Fruit fly (Drosophila melanogaster) whole organism, embryonic: Measurements from ENCODE around the gene ArfGAP1.

ENCODE experiments used
- CG2120 ChIP-seq: fragments of 200-800 bp; sonication (Bioruptor generic); optimal IDR thresholded peaks from 3 replicates; lab custom pipeline; 2016; ENCODE audit warnings: missing biosample characterization, missing genetic modification characterization
- CG8478 ChIP-seq: fragments of >200 bp; optimal IDR thresholded peaks from 2 replicates; lab custom pipeline; 2018
- Drgx ChIP-seq: fragments of 200-800 bp; sonication (Bioruptor generic); IDR thresholded peaks from 2 replicates; pipeline ENCODE4 v1.3.6; 2022; ENCODE audit warnings: missing biosample characterization, missing genetic modification characterization
- Rx ChIP-seq: fragments of 200-800 bp; sonication (Bioruptor generic); IDR thresholded peaks from 2 replicates; pipeline ENCODE4 v1.3.6; 2022; ENCODE audit warnings: missing biosample characterization, missing genetic modification characterization
- pb ChIP-seq: fragments of 200-800 bp; sonication (Bioruptor generic); optimal IDR thresholded peaks from 3 replicates; lab custom pipeline; 2016; ENCODE audit warnings: missing biosample characterization, missing genetic modification characterization

DNA sequence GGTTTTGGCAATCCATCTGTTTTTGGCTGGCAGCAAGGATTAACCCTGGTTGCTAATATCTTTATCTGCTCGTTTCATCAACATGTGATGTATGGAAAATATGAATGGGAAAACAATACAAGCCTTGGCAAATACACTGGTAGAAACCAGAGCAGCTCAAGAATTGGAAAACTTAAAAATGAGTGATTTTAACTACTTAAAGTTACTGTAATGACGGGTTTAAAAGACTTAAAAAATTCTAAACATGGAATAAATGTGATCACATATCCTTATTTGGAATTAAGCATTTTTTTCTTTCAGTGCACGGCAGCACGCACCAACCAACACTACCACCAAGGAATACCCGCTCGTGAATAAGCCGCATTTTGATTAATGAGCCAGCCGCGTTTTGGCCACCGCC is 47.8 kb upstream of the ArfGAP1 start:
- TF ChIP-seq CG8478: no peak
- no peak for TF ChIP-seq CG2120 (GFP tag; lab: Kevin White, UChicago)
- TF ChIP-seq pb (GFP tag; lab: Kevin White, UChicago): no peak
- no peak for TF ChIP-seq Rx (GFP tag; lab: Robert Waterston, UW)
- TF ChIP-seq Drgx (GFP tag; lab: Robert Waterston, UW): no peak
